Worm (Caenorhabditis elegans) whole organism, L2 larva: Measurements from ENCODE around the gene W06G6.11.

Experiments used
- F13H6.1 ChIP-seq: sonication (generic microtip); optimal IDR thresholded peaks from 2 replicates; lab custom pipeline; 2016; ENCODE audit warnings: missing genetic modification characterization, missing compliant biosample characterization
- fos-1 ChIP-seq: fragments of 150-350 bp; optimal IDR thresholded peaks from 2 replicates; lab custom pipeline; 2014; ENCODE audit warnings: missing biosample characterization, missing genetic modification characterization
- lsy-2 ChIP-seq, 2 experiments: fragments of 150-350 bp in 1 of 2; sonication (generic microtip) in 1 of 2; optimal IDR thresholded peaks; 2 replicates each; lab custom pipeline; 2014 to 2017; ENCODE audit warnings: missing biosample characterization in 2 of 2, missing genetic modification characterization in 2 of 2
- unc-62 ChIP-seq: fragments of 150-350 bp; optimal IDR thresholded peaks from 2 replicates; lab custom pipeline; 2014; ENCODE audit warnings: missing biosample characterization, missing genetic modification reagents, missing genetic modification characterization

DNA sequence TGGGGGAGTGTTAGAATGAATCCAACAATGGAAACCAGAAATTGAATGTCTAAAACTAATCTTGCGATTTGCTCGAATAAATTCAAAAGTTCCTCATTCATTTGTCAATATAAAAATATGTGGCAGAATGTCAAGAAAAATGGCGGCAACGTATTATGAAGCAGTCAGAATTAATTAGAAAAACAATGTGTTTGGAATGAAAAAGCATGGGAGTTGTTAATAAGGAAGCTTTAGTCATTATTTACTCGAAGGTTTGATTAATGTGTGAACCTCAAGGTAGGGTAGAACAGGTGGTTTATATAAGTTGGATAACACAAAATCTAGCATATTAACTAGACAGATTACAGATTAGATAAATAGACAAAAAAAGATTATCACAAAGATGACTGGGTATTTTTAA lies 10.9 kb downstream of the W06G6.11 start, which contains the start of gene srw-76:
- no peak for TF ChIP-seq F13H6.1 (tag; lab: Kevin White, UChicago)
- no peak for TF ChIP-seq unc-62 (GFP tag; lab: Kevin White, UChicago)
- TF ChIP-seq fos-1 (tag; lab: Kevin White, UChicago), result no peak
- no peak for TF ChIP-seq lsy-2 (tag; optimal IDR thresholded peaks at IDR 0.05; lab: Kevin White, UChicago)
